Worm (Caenorhabditis elegans) whole organism, midembryonic: ENCODE measurements around the gene nlp-78.

Experiments used
- T22C8.4 ChIP-seq: fragments of 200-800 bp; sonication (Bioruptor generic); IDR thresholded peaks from 2 replicates; pipeline ENCODE4 v1.3.6; 2022; ENCODE audit warnings: missing genetic modification characterization, missing compliant biosample characterization
- cog-1 ChIP-seq: sonication (generic microtip); optimal IDR thresholded peaks from 2 replicates; lab custom pipeline; 2016; ENCODE audit warnings: missing genetic modification characterization, missing compliant biosample characterization
- flt-1 ChIP-seq: fragments of 200-800 bp; sonication (Bioruptor generic); IDR thresholded peaks from 2 replicates; pipeline ENCODE4 v1.3.6; 2022; ENCODE audit warnings: missing genetic modification characterization, missing compliant biosample characterization
- klf-2 ChIP-seq: fragments of 200-800 bp; sonication (Bioruptor generic); conservative IDR thresholded peaks from 2 replicates; pipeline ENCODE4 v1.3.6; 2022; ENCODE audit warnings: missing genetic modification reagents, missing genetic modification characterization, missing compliant biosample characterization
- med-1 ChIP-seq: sonication (generic microtip); optimal IDR thresholded peaks from 2 replicates; lab custom pipeline; 2017; ENCODE audit warnings: missing genetic modification characterization, mild to moderate bottlenecking, missing compliant biosample characterization, antibody characterized with exemption, missing genetic modification reagents; ENCODE audit not compliant: insufficient read depth
- ref-1 ChIP-seq: fragments of 200-800 bp; sonication (Bioruptor generic); conservative IDR thresholded peaks from 2 replicates; pipeline ENCODE4 v1.3.6; 2022; ENCODE audit warnings: missing genetic modification reagents, missing genetic modification characterization, missing compliant biosample characterization
- tab-1 ChIP-seq: fragments of 200-800 bp; sonication (Bioruptor generic); IDR thresholded peaks from 2 replicates; pipeline ENCODE4 v1.3.6; 2022; ENCODE audit warnings: missing genetic modification characterization, missing compliant biosample characterization
- ztf-23 ChIP-seq: fragments of 200-800 bp; sonication (Bioruptor generic); IDR thresholded peaks from 2 replicates; pipeline ENCODE4 v1.3.6; 2022; ENCODE audit warnings: missing genetic modification reagents, missing genetic modification characterization, missing compliant biosample characterization
- ztf-29 ChIP-seq: fragments of 200-800 bp; sonication (Bioruptor generic); IDR thresholded peaks from 2 replicates; pipeline ENCODE4 v1.3.6; 2022; ENCODE audit warnings: missing genetic modification reagents, missing genetic modification characterization, missing compliant biosample characterization

The nlp-78 gene

DNA sequence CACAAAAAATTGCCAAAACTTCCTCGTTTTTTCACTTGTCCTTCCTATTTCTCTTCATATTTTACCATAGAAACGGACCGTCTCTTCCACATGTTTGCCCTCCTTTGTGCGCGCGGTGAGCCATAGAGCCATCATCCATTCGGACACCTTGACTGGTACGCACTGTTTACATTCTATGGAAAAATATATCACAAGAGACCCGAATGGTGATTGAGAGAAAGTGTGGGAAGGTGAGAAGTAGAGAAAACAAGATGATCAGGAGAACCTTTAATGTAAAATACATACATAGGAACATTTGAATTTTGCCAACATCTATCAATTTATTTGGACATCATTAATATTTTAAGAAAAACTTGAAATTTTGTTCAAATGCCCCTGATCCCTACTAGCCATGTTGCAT lies 49.9 kb downstream of the nlp-78 start:
- no peak for TF ChIP-seq tab-1 (GFP tag; lab: Robert Waterston, UW)
- TF ChIP-seq ztf-23 (GFP tag; lab: Robert Waterston, UW) = no peak
- TF ChIP-seq klf-2 (GFP tag; lab: Robert Waterston, UW) = no peak
- no peak for TF ChIP-seq flt-1
- no peak for TF ChIP-seq cog-1
- TF ChIP-seq ref-1 = no peak
- no peak for TF ChIP-seq med-1 (GFP tag; lab: Kevin White, UChicago)
- TF ChIP-seq ztf-29 (GFP tag; lab: Robert Waterston, UW) = no peak
- TF ChIP-seq T22C8.4 = no peak
